Worm (Caenorhabditis elegans) whole organism, mixed stage, embryonic: ENCODE data around the gene C06B3.16.

Experiments used
- M03D4.4 ChIP-seq: sonication (generic microtip); optimal IDR thresholded peaks from 2 replicates; lab custom pipeline; 2017; ENCODE audit warnings: mild to moderate bottlenecking, missing genetic modification characterization, missing compliant biosample characterization
- bed-3 ChIP-seq: fragments of 200-800 bp; sonication (Bioruptor generic); optimal IDR thresholded peaks from 3 replicates; lab custom pipeline; 2018; ENCODE audit warnings: mild to moderate bottlenecking, missing genetic modification characterization, moderate library complexity, missing compliant biosample characterization
- blmp-1 ChIP-seq: fragments of 150-350 bp; optimal IDR thresholded peaks from 2 replicates; lab custom pipeline; 2014; ENCODE audit warnings: missing biosample characterization, missing genetic modification characterization
- ceh-39 ChIP-seq: fragments of 150-350 bp; optimal IDR thresholded peaks from 2 replicates; lab custom pipeline; 2014; ENCODE audit warnings: missing biosample characterization, missing genetic modification characterization
- ceh-43 ChIP-seq: fragments of 200-800 bp; sonication (Bioruptor generic); optimal IDR thresholded peaks from 2 replicates; lab custom pipeline; 2018; ENCODE audit warnings: mild to moderate bottlenecking, missing genetic modification characterization, moderate library complexity, missing compliant biosample characterization
- ceh-83 ChIP-seq: fragments of 200-800 bp; sonication (Bioruptor generic); optimal IDR thresholded peaks from 2 replicates; lab custom pipeline; 2018; ENCODE audit warnings: mild to moderate bottlenecking, missing genetic modification characterization, missing compliant biosample characterization
- ces-1 ChIP-seq: fragments of 150-350 bp; optimal IDR thresholded peaks from 2 replicates; lab custom pipeline; 2014; ENCODE audit warnings: missing biosample characterization, missing genetic modification reagents, missing genetic modification characterization
- drap-1 ChIP-seq: fragments of 200-800 bp; sonication (Bioruptor generic); optimal IDR thresholded peaks from 3 replicates; lab custom pipeline; 2018; ENCODE audit warnings: mild to moderate bottlenecking, missing genetic modification characterization, missing compliant biosample characterization
- elt-1 ChIP-seq: sonication (generic microtip); optimal IDR thresholded peaks from 2 replicates; lab custom pipeline; 2017; ENCODE audit warnings: missing genetic modification characterization, mild to moderate bottlenecking, missing compliant biosample characterization, antibody characterized with exemption, moderate library complexity, borderline replicate concordance; ENCODE audit not compliant: insufficient read depth
- elt-3 ChIP-seq: fragments of 150-350 bp; optimal IDR thresholded peaks from 2 replicates; lab custom pipeline; 2014; ENCODE audit warnings: missing biosample characterization, missing genetic modification characterization
- flh-1 ChIP-seq: fragments of 200-800 bp; sonication (Bioruptor generic); optimal IDR thresholded peaks from 2 replicates; lab custom pipeline; 2018; ENCODE audit warnings: mild to moderate bottlenecking, missing genetic modification characterization, moderate library complexity, missing compliant biosample characterization
- ham-2 ChIP-seq: fragments of 200-800 bp; sonication (Bioruptor generic); optimal IDR thresholded peaks from 2 replicates; lab custom pipeline; 2018; ENCODE audit warnings: mild to moderate bottlenecking, missing genetic modification characterization, missing compliant biosample characterization
- hlh-1 ChIP-seq: fragments of 150-350 bp; optimal IDR thresholded peaks from 2 replicates; lab custom pipeline; 2014; ENCODE audit warnings: missing biosample characterization, missing genetic modification reagents, missing genetic modification characterization
- lin-13 ChIP-seq: fragments of 150-350 bp; optimal IDR thresholded peaks from 2 replicates; lab custom pipeline; 2014; ENCODE audit warnings: missing biosample characterization, missing genetic modification characterization
- lin-32 ChIP-seq: fragments of 200-800 bp; sonication (Bioruptor generic); optimal IDR thresholded peaks from 2 replicates; lab custom pipeline; 2018; ENCODE audit warnings: mild to moderate bottlenecking, missing genetic modification characterization, missing compliant biosample characterization
- lsy-2 ChIP-seq: fragments of 150-350 bp; optimal IDR thresholded peaks from 2 replicates; lab custom pipeline; 2014; ENCODE audit warnings: missing biosample characterization, missing genetic modification characterization
- mab-5 ChIP-seq: fragments of 150-350 bp; optimal IDR thresholded peaks from 2 replicates; lab custom pipeline; 2014; ENCODE audit warnings: missing biosample characterization, missing genetic modification characterization
- mep-1 ChIP-seq: fragments of 150-350 bp; optimal IDR thresholded peaks from 2 replicates; lab custom pipeline; 2017; ENCODE audit warnings: missing biosample characterization, missing genetic modification reagents, missing genetic modification characterization, inconsistent platforms
- mls-2 ChIP-seq: sonication (generic microtip); optimal IDR thresholded peaks from 2 replicates; lab custom pipeline; 2016; ENCODE audit warnings: mild to moderate bottlenecking, missing genetic modification characterization, moderate library complexity, missing compliant biosample characterization
- nhr-2 ChIP-seq: fragments of 150-350 bp; optimal IDR thresholded peaks from 2 replicates; lab custom pipeline; 2014; ENCODE audit warnings: missing biosample characterization, missing genetic modification characterization
- pha-4 ChIP-seq: fragments of 150-350 bp; optimal IDR thresholded peaks from 2 replicates; lab custom pipeline; 2018; ENCODE audit warnings: missing biosample characterization, missing genetic modification reagents, missing genetic modification characterization
- snpc-4 ChIP-seq: fragments of 150-350 bp; optimal IDR thresholded peaks from 2 replicates; lab custom pipeline; 2014; ENCODE audit warnings: missing biosample characterization, missing genetic modification characterization
- sptf-1 ChIP-seq: sonication (generic microtip); optimal IDR thresholded peaks from 2 replicates; lab custom pipeline; 2017; ENCODE audit warnings: mild to moderate bottlenecking, missing genetic modification characterization, moderate library complexity, missing compliant biosample characterization
- tbx-8 ChIP-seq: fragments of 200-800 bp; sonication (Bioruptor generic); optimal IDR thresholded peaks from 2 replicates; lab custom pipeline; 2018; ENCODE audit warnings: mild to moderate bottlenecking, missing genetic modification characterization, moderate library complexity, missing compliant biosample characterization
- unc-120 ChIP-seq: sonication (generic microtip); optimal IDR thresholded peaks from 2 replicates; lab custom pipeline; 2017; ENCODE audit warnings: missing genetic modification characterization, missing compliant biosample characterization; ENCODE audit not compliant: poor library complexity, severe bottlenecking
- unc-39 ChIP-seq: fragments of 150-350 bp; optimal IDR thresholded peaks from 2 replicates; lab custom pipeline; 2014; ENCODE audit warnings: missing biosample characterization, missing genetic modification characterization
- unc-62 ChIP-seq: fragments of 150-350 bp; optimal IDR thresholded peaks from 2 replicates; lab custom pipeline; 2014; ENCODE audit warnings: missing biosample characterization, missing genetic modification reagents, missing genetic modification characterization
- zip-8 ChIP-seq: fragments of 150-350 bp; optimal IDR thresholded peaks from 2 replicates; lab custom pipeline; 2014; ENCODE audit warnings: missing biosample characterization, missing genetic modification characterization

C06B3.16 gene

ce11 chrV:13963279-13963976, 32.1 kb downstream of the C06B3.16 start, which contains the start of gene sao-1:
Gene sao-1, plus strand, starts transcription at chrV:13963926.
- TF ChIP-seq elt-1 (tag; lab: Kevin White, UChicago) (peak; percentile 80), pha-4 (no peak), M03D4.4 (tag; lab: Kevin White, UChicago) (no peak), unc-120 (no peak), ceh-39 (tag; lab: Kevin White, UChicago) (no peak), blmp-1 (tag; lab: Kevin White, UChicago) (peak; percentile 79)

- TF ChIP-seq zip-8 (tag; lab: Kevin White, UChicago) (no peak), lsy-2 (tag; lab: Kevin White, UChicago) (no peak), nhr-2 (tag; lab: Kevin White, UChicago) (no peak), mls-2 (no peak), hlh-1 (tag; lab: Kevin White, UChicago) (no peak), tbx-8 (no peak), elt-3 (tag; lab: Kevin White, UChicago) (no peak), ceh-39 (tag; lab: Kevin White, UChicago) (no peak), flh-1 (no peak), sptf-1 (tag; lab: Kevin White, UChicago) (no peak), elt-1 (tag; lab: Kevin White, UChicago) (no peak), bed-3 (GFP tag; lab: Kevin White, UChicago) (no peak), ceh-43 (GFP tag; lab: Kevin White, UChicago) (no peak), unc-62 (no peak), lin-13 (tag; lab: Kevin White, UChicago) (no peak), ceh-83 (GFP tag; lab: Kevin White, UChicago) (no peak)
Measured at ce11 chrV:13980807-13981206, 49.5 kb downstream of the C06B3.16 start, which contains the start of gene eol-1. Gene eol-1, minus strand, starts transcription at chrV:13980907.

ce11 chrV:13981677-13982076, 50.4 kb downstream of the C06B3.16 start:
- TF ChIP-seq ceh-83 (GFP tag; lab: Kevin White, UChicago), result no peak
- no peak for TF ChIP-seq ceh-43 (GFP tag; lab: Kevin White, UChicago)
- no peak for TF ChIP-seq lin-32 (GFP tag; lab: Kevin White, UChicago)
- no peak for TF ChIP-seq mep-1 (tag; lab: Kevin White, UChicago)
- no peak for TF ChIP-seq ceh-39 (tag; lab: Kevin White, UChicago)
- no peak for TF ChIP-seq ham-2
- TF ChIP-seq snpc-4 (tag; lab: Kevin White, UChicago), result no peak
- no peak for TF ChIP-seq drap-1 (GFP tag; lab: Kevin White, UChicago)
- TF ChIP-seq mab-5 (tag; lab: Kevin White, UChicago), result no peak
- no peak for TF ChIP-seq lin-13 (tag; lab: Kevin White, UChicago)
- no peak for TF ChIP-seq ces-1 (GFP tag; lab: Kevin White, UChicago)
- no peak for TF ChIP-seq unc-39 (tag; lab: Kevin White, UChicago)
- no peak for TF ChIP-seq nhr-2 (tag; lab: Kevin White, UChicago)
- no peak for TF ChIP-seq flh-1
- no peak for TF ChIP-seq elt-1 (tag; lab: Kevin White, UChicago)
